Fruit fly (Drosophila melanogaster) whole organism, embryonic: ENCODE measurements around the gene CG13309.

ENCODE experiments used
- ATbp ChIP-seq: fragments of 200-800 bp; sonication (Bioruptor generic); optimal IDR thresholded peaks from 2 replicates; lab custom pipeline; 2017; ENCODE audit warnings: missing biosample characterization, mild to moderate bottlenecking, missing genetic modification characterization, missing genetic modification reagents
- Bdp1 ChIP-seq: fragments of 200-800 bp; sonication (Bioruptor generic); optimal IDR thresholded peaks from 3 replicates; lab custom pipeline; 2016; ENCODE audit warnings: missing biosample characterization, missing genetic modification characterization
- Blimp-1 ChIP-seq: fragments of 200-800 bp; sonication (Bioruptor generic); optimal IDR thresholded peaks from 3 replicates; lab custom pipeline; 2018; ENCODE audit warnings: missing biosample characterization, missing genetic modification characterization, mild to moderate bottlenecking, moderate library complexity, missing genetic modification reagents
- CG10267 ChIP-seq: fragments of 200-800 bp; sonication (Bioruptor generic); optimal IDR thresholded peaks from 2 replicates; lab custom pipeline; 2018; ENCODE audit warnings: missing biosample characterization, mild to moderate bottlenecking, missing genetic modification characterization, moderate library complexity
- CG11093 ChIP-seq: fragments of 200-800 bp; sonication (Bioruptor generic); IDR thresholded peaks from 3 replicates; pipeline ENCODE4 v1.3.6; 2022; ENCODE audit warnings: missing biosample characterization, missing genetic modification characterization
- CG12769 ChIP-seq: fragments of 200-800 bp; sonication (Bioruptor generic); optimal IDR thresholded peaks from 2 replicates; lab custom pipeline; 2019; ENCODE audit warnings: missing biosample characterization, mild to moderate bottlenecking, missing genetic modification characterization, moderate library complexity
- CG15011 ChIP-seq: fragments of 200-800 bp; sonication (Bioruptor generic); optimal IDR thresholded peaks from 3 replicates; lab custom pipeline; 2018; ENCODE audit warnings: missing biosample characterization, mild to moderate bottlenecking, missing genetic modification characterization
- CG16815 ChIP-seq: fragments of 200-800 bp; sonication (Bioruptor generic); optimal IDR thresholded peaks from 3 replicates; lab custom pipeline; 2017; ENCODE audit warnings: missing biosample characterization, mild to moderate bottlenecking, missing genetic modification characterization
- CG17361 ChIP-seq: fragments of 200-800 bp; sonication (Bioruptor generic); IDR thresholded peaks from 3 replicates; pipeline ENCODE4 v1.3.6; 2022; ENCODE audit warnings: missing biosample characterization, missing genetic modification characterization
- CG17385 ChIP-seq: fragments of 200-800 bp; sonication (Bioruptor generic); optimal IDR thresholded peaks from 3 replicates; lab custom pipeline; 2018; ENCODE audit warnings: missing biosample characterization, mild to moderate bottlenecking, missing genetic modification characterization
- CG17568 ChIP-seq: fragments of 200-800 bp; sonication (Bioruptor generic); optimal IDR thresholded peaks from 2 replicates; lab custom pipeline; 2018; ENCODE audit warnings: missing biosample characterization, mild to moderate bottlenecking, missing genetic modification characterization, moderate library complexity
- CG2129 ChIP-seq: fragments of 200-800 bp; sonication (Bioruptor generic); IDR thresholded peaks from 2 replicates; pipeline ENCODE4 v1.3.6; 2022; ENCODE audit warnings: missing biosample characterization, missing genetic modification characterization; ENCODE audit not compliant: partially characterized antibody
- CG31388 ChIP-seq: fragments of 200-800 bp; sonication (Bioruptor generic); optimal IDR thresholded peaks from 2 replicates; lab custom pipeline; 2016; ENCODE audit warnings: missing biosample characterization, missing genetic modification characterization
- CG33213 ChIP-seq: fragments of 200-800 bp; sonication (Bioruptor generic); optimal IDR thresholded peaks from 3 replicates; lab custom pipeline; 2016; ENCODE audit warnings: missing biosample characterization, missing genetic modification characterization
- CG33557 ChIP-seq: fragments of 200-800 bp; sonication (Bioruptor generic); optimal IDR thresholded peaks from 2 replicates; lab custom pipeline; 2019; ENCODE audit warnings: missing biosample characterization, mild to moderate bottlenecking, missing genetic modification characterization, moderate library complexity
- CG3726 ChIP-seq: fragments of 200-800 bp; sonication (Bioruptor generic); IDR thresholded peaks from 3 replicates; pipeline ENCODE4, ENCODE4 v1.3.6; 2022; ENCODE audit warnings: missing biosample characterization, missing genetic modification characterization
- CG6254 ChIP-seq: fragments of 200-800 bp; sonication (Bioruptor generic); optimal IDR thresholded peaks from 3 replicates; lab custom pipeline; 2017; ENCODE audit warnings: mild to moderate bottlenecking, missing biosample characterization, missing genetic modification reagents, missing genetic modification characterization
- CG6813 ChIP-seq: fragments of 200-800 bp; sonication (Bioruptor generic); optimal IDR thresholded peaks from 2 replicates; lab custom pipeline; 2017; ENCODE audit warnings: missing biosample characterization, missing genetic modification characterization, mild to moderate bottlenecking, moderate library complexity, missing genetic modification reagents
- CG8089 ChIP-seq: fragments of 200-800 bp; sonication (Bioruptor generic); optimal IDR thresholded peaks from 3 replicates; lab custom pipeline; 2016; ENCODE audit warnings: missing biosample characterization, missing genetic modification characterization
- CG8924 ChIP-seq: fragments of 200-800 bp; optimal IDR thresholded peaks from 3 replicates; lab custom pipeline; 2019; ENCODE audit warnings: missing biosample characterization, mild to moderate bottlenecking, missing genetic modification characterization, moderate library complexity
- CG9609 ChIP-seq: fragments of 200-800 bp; sonication (Bioruptor generic); optimal IDR thresholded peaks from 3 replicates; lab custom pipeline; 2016; ENCODE audit warnings: missing biosample characterization, missing genetic modification characterization
- CG9932 ChIP-seq: fragments of 200-800 bp; sonication (Bioruptor generic); IDR thresholded peaks from 2 replicates; pipeline ENCODE4 v1.3.6; 2022; ENCODE audit warnings: missing biosample characterization, missing genetic modification characterization
- CHES-1-like ChIP-seq: fragments of 200-800 bp; sonication (Bioruptor generic); optimal IDR thresholded peaks from 2 replicates; lab custom pipeline; 2016; ENCODE audit warnings: missing biosample characterization, missing genetic modification characterization
- Dp ChIP-seq: fragments of 200-800 bp; sonication (Bioruptor generic); optimal IDR thresholded peaks from 2 replicates; lab custom pipeline; 2018; ENCODE audit warnings: missing biosample characterization, mild to moderate bottlenecking, missing genetic modification characterization, moderate library complexity
- HLH3B ChIP-seq: fragments of 200-800 bp; sonication (Bioruptor generic); IDR thresholded peaks from 2 replicates; pipeline ENCODE4 v1.3.6; 2022; ENCODE audit warnings: missing biosample characterization, missing genetic modification characterization
- Hey ChIP-seq: fragments of 200-800 bp; sonication (Bioruptor generic); optimal IDR thresholded peaks from 3 replicates; lab custom pipeline; 2018; ENCODE audit warnings: missing biosample characterization, mild to moderate bottlenecking, missing genetic modification characterization
- Hmx ChIP-seq: fragments of 200-800 bp; sonication (Bioruptor generic); optimal IDR thresholded peaks from 2 replicates; lab custom pipeline; 2016; ENCODE audit warnings: missing biosample characterization, missing genetic modification characterization
- Mrtf ChIP-seq: fragments of 200-800 bp; sonication (Bioruptor generic); IDR thresholded peaks from 3 replicates; pipeline ENCODE4 v1.3.6; 2022; ENCODE audit warnings: missing biosample characterization, missing genetic modification characterization
- Oaz ChIP-seq: fragments of 200-800 bp; sonication (Bioruptor generic); IDR thresholded peaks from 2 replicates; pipeline ENCODE4 v1.3.6; 2022; ENCODE audit warnings: missing biosample characterization, missing genetic modification characterization
- Poxn ChIP-seq: fragments of 200-800 bp; sonication (Bioruptor generic); IDR thresholded peaks from 2 replicates; pipeline ENCODE4 v1.3.6; 2022; ENCODE audit warnings: missing biosample characterization, missing genetic modification characterization
- ab ChIP-seq: fragments of 200-800 bp; sonication (Bioruptor generic); optimal IDR thresholded peaks from 2 replicates; lab custom pipeline; 2016; ENCODE audit warnings: missing biosample characterization, missing genetic modification characterization
- ac ChIP-seq: fragments of 200-800 bp; sonication (Bioruptor generic); optimal IDR thresholded peaks from 3 replicates; lab custom pipeline; 2017; ENCODE audit warnings: missing biosample characterization, mild to moderate bottlenecking, missing genetic modification characterization
- ems ChIP-seq: fragments of 200-800 bp; sonication (Bioruptor generic); optimal IDR thresholded peaks from 3 replicates; lab custom pipeline; 2016; ENCODE audit warnings: missing biosample characterization, missing genetic modification characterization
- fd96Cb ChIP-seq: fragments of 200-800 bp; sonication (Bioruptor generic); optimal IDR thresholded peaks from 2 replicates; lab custom pipeline; 2018; ENCODE audit warnings: missing biosample characterization, mild to moderate bottlenecking, missing genetic modification characterization, moderate library complexity
- fu2 ChIP-seq: fragments of 200-800 bp; sonication (Bioruptor generic); optimal IDR thresholded peaks from 2 replicates; lab custom pipeline; 2016; ENCODE audit warnings: missing biosample characterization, missing genetic modification characterization
- gsb ChIP-seq: fragments of 200-800 bp; sonication (Bioruptor generic); IDR thresholded peaks from 2 replicates; pipeline ENCODE4 v1.3.6; 2022; ENCODE audit warnings: missing biosample characterization, missing genetic modification characterization
- h ChIP-seq: fragments of >200 bp; optimal IDR thresholded peaks from 2 replicates; lab custom pipeline; 2017
- hth ChIP-seq: fragments of >200 bp; optimal IDR thresholded peaks from 2 replicates; lab custom pipeline; 2017; ENCODE audit warnings: inconsistent platforms
- kni ChIP-seq: fragments of 200-800 bp; sonication (Bioruptor generic); optimal IDR thresholded peaks from 3 replicates; lab custom pipeline; 2017; ENCODE audit warnings: mild to moderate bottlenecking, missing biosample characterization, missing genetic modification reagents, missing genetic modification characterization
- maf-S ChIP-seq: fragments of 200-800 bp; sonication (Bioruptor generic); optimal IDR thresholded peaks from 2 replicates; lab custom pipeline; 2016; ENCODE audit warnings: missing biosample characterization, missing genetic modification characterization
- nau ChIP-seq: fragments of 200-800 bp; sonication (Bioruptor generic); optimal IDR thresholded peaks from 3 replicates; lab custom pipeline; 2017; ENCODE audit warnings: missing biosample characterization, mild to moderate bottlenecking, missing genetic modification characterization, missing genetic modification reagents
- pros ChIP-seq: fragments of 200-800 bp; sonication (Bioruptor generic); optimal IDR thresholded peaks from 3 replicates; lab custom pipeline; 2019; ENCODE audit warnings: missing biosample characterization, mild to moderate bottlenecking, missing genetic modification characterization, moderate library complexity
- run ChIP-seq: fragments of 200-800 bp; sonication (Bioruptor generic); optimal IDR thresholded peaks from 3 replicates; lab custom pipeline; 2018; ENCODE audit warnings: missing biosample characterization, mild to moderate bottlenecking, missing genetic modification characterization
- seq ChIP-seq: fragments of 200-800 bp; sonication (Bioruptor generic); IDR thresholded peaks from 2 replicates; pipeline ENCODE4 v1.3.6; 2022; ENCODE audit warnings: missing biosample characterization, missing genetic modification characterization
- slp2 ChIP-seq: fragments of 200-800 bp; sonication (Bioruptor generic); optimal IDR thresholded peaks from 2 replicates; lab custom pipeline; 2016; ENCODE audit warnings: missing biosample characterization, missing genetic modification characterization
- tio ChIP-seq: fragments of 200-800 bp; sonication (Bioruptor generic); optimal IDR thresholded peaks from 2 replicates; lab custom pipeline; 2017; ENCODE audit warnings: missing biosample characterization, missing genetic modification characterization, inconsistent platforms
- trh ChIP-seq: fragments of 200-800 bp; sonication (Bioruptor generic); optimal IDR thresholded peaks from 2 replicates; lab custom pipeline; 2016; ENCODE audit warnings: missing biosample characterization, missing genetic modification characterization
- twi ChIP-seq: fragments of 200-800 bp; optimal IDR thresholded peaks from 2 replicates; lab custom pipeline; 2019; ENCODE audit warnings: missing biosample characterization, mild to moderate bottlenecking, missing genetic modification characterization, moderate library complexity
- unpg ChIP-seq: fragments of 200-800 bp; sonication (Bioruptor generic); optimal IDR thresholded peaks from 3 replicates; lab custom pipeline; 2018; ENCODE audit warnings: missing biosample characterization, mild to moderate bottlenecking, missing genetic modification characterization, moderate library complexity
- vfl ChIP-seq: fragments of 200-800 bp; sonication (Bioruptor generic); optimal IDR thresholded peaks from 2 replicates; lab custom pipeline; 2016; ENCODE audit warnings: missing biosample characterization, missing genetic modification characterization
- zf30C ChIP-seq: fragments of 200-800 bp; sonication (Bioruptor generic); optimal IDR thresholded peaks from 3 replicates; lab custom pipeline; 2018; ENCODE audit warnings: missing biosample characterization, mild to moderate bottlenecking, missing genetic modification characterization

CG13309 gene

dm6 chr3L:8765969-8766538 lies 44.1 kb upstream of the CG13309 start (continued):
- peak; percentile 86 for TF ChIP-seq Hmx
- peak; percentile 89 for TF ChIP-seq trh (GFP tag; lab: Kevin White, UChicago)
- peak; percentile 98 for TF ChIP-seq unpg
- peak; percentile 98 for TF ChIP-seq twi (tag; lab: Kevin White, UChicago)
- TF ChIP-seq CG2129 = no peak
- TF ChIP-seq h (lab: Kevin White, UChicago) = no peak
- peak; percentile 96 for TF ChIP-seq run (tag; lab: Kevin White, UChicago)
- peak; percentile 90 for TF ChIP-seq CG31388 (GFP tag; lab: Kevin White, UChicago)
- TF ChIP-seq CG11093 (GFP tag; lab: Robert Waterston, UW) = peak; percentile 96
- no peak for TF ChIP-seq hth (lab: Kevin White, UChicago)
- peak; percentile 86 for TF ChIP-seq CG33213 (GFP tag; lab: Kevin White, UChicago)
- TF ChIP-seq ac (GFP tag; lab: Kevin White, UChicago) = peak; percentile 79
- TF ChIP-seq Oaz (GFP tag; lab: Robert Waterston, UW) = peak; percentile 97
- peak; percentile 96 for TF ChIP-seq nau
- peak; percentile 98 for TF ChIP-seq CG9932 (GFP tag; lab: Robert Waterston, UW)
- TF ChIP-seq CG17361 (GFP tag; lab: Robert Waterston, UW) = peak; percentile 100
- TF ChIP-seq CG6813 (GFP tag; lab: Kevin White, UChicago) = peak; percentile 76
- TF ChIP-seq Poxn (GFP tag; lab: Robert Waterston, UW) = peak; percentile 83
- TF ChIP-seq CG12769 (tag; lab: Kevin White, UChicago) = peak; percentile 98
- peak; percentile 98 for TF ChIP-seq HLH3B
- peak; percentile 30 for TF ChIP-seq Dp (GFP tag; lab: Kevin White, UChicago)
- TF ChIP-seq CG8924 (tag; lab: Kevin White, UChicago) = peak; percentile 99
- peak; percentile 97 for TF ChIP-seq vfl (GFP tag; lab: Kevin White, UChicago)
- peak; percentile 97 for TF ChIP-seq maf-S
- peak; percentile 91 for TF ChIP-seq CG6254 (GFP tag; lab: Kevin White, UChicago)
- peak; percentile 99 for TF ChIP-seq CG33557 (GFP tag; lab: Kevin White, UChicago)
- TF ChIP-seq kni = peak; percentile 94
- TF ChIP-seq pros (GFP tag; lab: Kevin White, UChicago) = peak; percentile 93
- peak; percentile 95 for TF ChIP-seq slp2 (GFP tag; lab: Kevin White, UChicago)
- peak; percentile 93 for TF ChIP-seq CG15011 (GFP tag; lab: Kevin White, UChicago)
- TF ChIP-seq CG16815 (GFP tag; lab: Kevin White, UChicago) = peak; percentile 99
- TF ChIP-seq Hey = peak; percentile 91
- peak; percentile 95 for TF ChIP-seq CG17568 (GFP tag; lab: Kevin White, UChicago)
- TF ChIP-seq seq (GFP tag; lab: Robert Waterston, UW) = peak; percentile 98
- peak; percentile 97 for TF ChIP-seq Mrtf (GFP tag; lab: Robert Waterston, UW)
- TF ChIP-seq zf30C (GFP tag; lab: Kevin White, UChicago) = no peak
- peak; percentile 98 for TF ChIP-seq fd96Cb
- peak; percentile 97 for TF ChIP-seq CHES-1-like (GFP tag; lab: Kevin White, UChicago)
- peak; percentile 97 for TF ChIP-seq fu2 (GFP tag; lab: Kevin White, UChicago)
- TF ChIP-seq CG17385 = peak; percentile 100
- TF ChIP-seq Bdp1 (GFP tag; lab: Kevin White, UChicago) = peak; percentile 91
- peak; percentile 98 for TF ChIP-seq ab (GFP tag; lab: Kevin White, UChicago)
- peak; percentile 95 for TF ChIP-seq Blimp-1 (GFP tag; lab: Kevin White, UChicago)
- TF ChIP-seq ATbp (GFP tag; lab: Kevin White, UChicago) = peak; percentile 97
- peak; percentile 77 for TF ChIP-seq CG10267 (tag; lab: Kevin White, UChicago)
- peak; percentile 96 for TF ChIP-seq CG8089
- peak; percentile 99 for TF ChIP-seq tio (GFP tag; lab: Kevin White, UChicago)
- peak; percentile 97 for TF ChIP-seq gsb (GFP tag; lab: Robert Waterston, UW)
- peak; percentile 95 for TF ChIP-seq CG3726 (GFP tag; lab: Robert Waterston, UW)
- TF ChIP-seq ems (GFP tag; lab: Kevin White, UChicago) = peak; percentile 94
- peak; percentile 98 for TF ChIP-seq CG9609 (GFP tag; lab: Kevin White, UChicago)
